Fruit fly (Drosophila melanogaster) Kc167 (cell line): Measurements from ENCODE around the gene Kap-alpha3.

Experiments used
- Myc ChIP-seq: fragments of >200 bp; optimal IDR thresholded peaks from 2 replicates; lab custom pipeline; 2017; ENCODE audit warnings: missing external identifiers
- h ChIP-seq: fragments of >200 bp; optimal IDR thresholded peaks from 3 replicates; lab custom pipeline; 2018; ENCODE audit warnings: missing external identifiers
- psq ChIP-seq: fragments of >200 bp; optimal IDR thresholded peaks from 2 replicates; lab custom pipeline; 2017; ENCODE audit warnings: missing external identifiers
- ttk ChIP-seq: sonication (Bioruptor generic); optimal IDR thresholded peaks from 2 replicates; lab custom pipeline; 2017; ENCODE audit warnings: missing external identifiers

- no peak for TF ChIP-seq ttk (lab: Kevin White, UChicago)
- TF ChIP-seq Myc (lab: Kevin White, UChicago), result no peak
- no peak for TF ChIP-seq h (lab: Kevin White, UChicago)
- no peak for TF ChIP-seq psq (lab: Kevin White, UChicago)
These were observed 18.3 kb upstream of the Kap-alpha3 start for dm6 chr3R:9595681-9596357.
